Worm (Caenorhabditis elegans) whole organism, early embryonic: ENCODE results near the gene semi-1.

Source experiments
- aly-1 ChIP-seq: sonication (generic microtip); optimal IDR thresholded peaks from 2 replicates; lab custom pipeline; 2016; ENCODE audit warnings: missing genetic modification characterization, missing compliant biosample characterization
- ama-1 ChIP-seq: fragments of 150-350 bp; optimal IDR thresholded peaks from 2 replicates; lab custom pipeline; 2014
- ceh-13 ChIP-seq: fragments of 200-800 bp; sonication (Bioruptor generic); optimal IDR thresholded peaks from 2 replicates; lab custom pipeline; 2018; ENCODE audit warnings: mild to moderate bottlenecking, missing genetic modification characterization, missing compliant biosample characterization
- ceh-36 ChIP-seq: sonication (generic microtip); optimal IDR thresholded peaks from 2 replicates; lab custom pipeline; 2016; ENCODE audit warnings: missing genetic modification characterization, inconsistent platforms, missing compliant biosample characterization
- ets-7 ChIP-seq: sonication (generic microtip); optimal IDR thresholded peaks from 2 replicates; lab custom pipeline; 2016; ENCODE audit warnings: missing genotype, missing genetic modification characterization, missing compliant biosample characterization
- flt-1 ChIP-seq: fragments of 200-800 bp; sonication (Bioruptor generic); IDR thresholded peaks from 2 replicates; pipeline ENCODE4 v1.3.6; 2022; ENCODE audit warnings: missing genetic modification characterization, missing compliant biosample characterization
- hmg-4 ChIP-seq: fragments of 200-800 bp; sonication (Bioruptor generic); optimal IDR thresholded peaks from 2 replicates; lab custom pipeline; 2018; ENCODE audit warnings: mild to moderate bottlenecking, missing genetic modification characterization, missing compliant biosample characterization
- hnd-1 ChIP-seq: sonication (generic microtip); optimal IDR thresholded peaks from 2 replicates; lab custom pipeline; 2016; ENCODE audit warnings: missing genetic modification characterization, missing compliant biosample characterization
- tbx-11 ChIP-seq: fragments of 200-800 bp; sonication (Bioruptor generic); IDR thresholded peaks from 2 replicates; pipeline ENCODE4 v1.3.6; 2022; ENCODE audit warnings: missing genetic modification characterization, missing compliant biosample characterization
- tbx-37 ChIP-seq: fragments of 200-800 bp; sonication (Bioruptor generic); conservative IDR thresholded peaks from 2 replicates; pipeline ENCODE4 v1.3.6; 2022; ENCODE audit warnings: missing genetic modification reagents, missing genetic modification characterization, missing compliant biosample characterization

- TF ChIP-seq hmg-4 (GFP tag; lab: Kevin White, UChicago), result no peak
- TF ChIP-seq tbx-11 (GFP tag; lab: Robert Waterston, UW), result no peak
- no peak for TF ChIP-seq tbx-37 (GFP tag; lab: Robert Waterston, UW)
- TF ChIP-seq aly-1, result no peak
- TF ChIP-seq ets-7 (tag; lab: Kevin White, UChicago), result no peak
- TF ChIP-seq ama-1 (lab: Kevin White, UChicago), result no peak
- TF ChIP-seq hnd-1, result no peak
- no peak for TF ChIP-seq ceh-36
- no peak for TF ChIP-seq ceh-13 (GFP tag; lab: Kevin White, UChicago)
- no peak for TF ChIP-seq flt-1 (GFP tag; lab: Robert Waterston, UW)
These were observed 17.5 kb upstream of the semi-1 start for ce11 chrV:13532469-13532868.
